Worm (Caenorhabditis elegans): ENCODE results near the gene tbc-8.

DNA sequence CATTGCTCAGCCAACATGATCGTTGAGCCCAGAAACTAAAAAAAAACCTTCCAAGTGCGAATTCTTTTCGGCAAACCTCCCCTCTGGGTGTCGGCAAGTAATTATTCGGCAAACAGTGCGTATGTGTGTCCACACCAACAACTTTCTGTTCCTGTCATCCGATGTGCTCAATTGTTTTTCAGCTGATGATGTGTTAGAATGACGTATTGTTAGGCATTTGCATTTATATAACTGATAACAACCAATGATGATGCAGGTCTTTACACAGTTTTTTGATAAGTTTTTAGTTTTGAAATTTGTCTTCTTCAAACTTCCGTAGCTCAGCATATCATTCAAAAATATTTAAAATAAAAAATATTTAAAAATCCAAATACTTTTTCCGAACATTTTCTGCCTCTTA is 14.1 kb downstream of the tbc-8 start:
- peak; percentile 73 for TF ChIP-seq pqm-1 (tag; optimal IDR thresholded peaks at IDR 0.05)
- no peak for TF ChIP-seq gei-8 (GFP tag; optimal IDR thresholded peaks at IDR 0.05)
- no peak for TF ChIP-seq zfp-2 (tag; optimal IDR thresholded peaks at IDR 0.05)
- TF ChIP-seq ceh-32 (tag; optimal IDR thresholded peaks at IDR 0.05; ENCODE audit: poor library complexity), result no peak
- TF ChIP-seq ceh-28 (tag; optimal IDR thresholded peaks at IDR 0.05), result no peak
- no peak for TF ChIP-seq php-3 (GFP tag; IDR thresholded peaks at IDR 0.05)
- no peak for TF ChIP-seq spr-3 (GFP tag; optimal IDR thresholded peaks at IDR 0.05)
- TF ChIP-seq dmd-9 (GFP tag; IDR thresholded peaks at IDR 0.05), result no peak
- TF ChIP-seq ceh-82 (tag; optimal IDR thresholded peaks at IDR 0.05), result no peak
- TF ChIP-seq ama-1 (optimal IDR thresholded peaks at IDR 0.05), result no peak
- TF ChIP-seq Y48G9A.11 (GFP tag; IDR thresholded peaks at IDR 0.05), result no peak
- TF ChIP-seq R02D3.7 (tag; optimal IDR thresholded peaks at IDR 0.05), result no peak
- no peak for TF ChIP-seq lin-15B (tag; optimal IDR thresholded peaks at IDR 0.05)
- no peak for TF ChIP-seq zip-2 (tag; optimal IDR thresholded peaks at IDR 0.05)

Measured in whole organism, L4 larva.